Worm (Caenorhabditis elegans) whole organism, L1 larva: ENCODE measurements around the gene C17E7.13.

Experiments
- F16B12.6 ChIP-seq: fragments of 150-350 bp; optimal IDR thresholded peaks from 2 replicates; lab custom pipeline; 2014; ENCODE audit warnings: missing biosample characterization, missing genetic modification characterization
- Y116A8C.19 ChIP-seq: sonication (generic microtip); optimal IDR thresholded peaks from 2 replicates; lab custom pipeline; 2016; ENCODE audit warnings: missing compliant biosample characterization, missing genetic modification characterization, borderline replicate concordance
- alr-1 ChIP-seq: fragments of 200-800 bp; sonication (Bioruptor generic); optimal IDR thresholded peaks from 2 replicates; lab custom pipeline; 2018; ENCODE audit warnings: borderline replicate concordance, mild to moderate bottlenecking, missing genetic modification characterization, missing compliant biosample characterization
- aly-2 ChIP-seq: fragments of 150-350 bp; optimal IDR thresholded peaks from 2 replicates; lab custom pipeline; 2014; ENCODE audit warnings: missing biosample characterization, missing genetic modification characterization
- blmp-1 ChIP-seq: fragments of 150-350 bp; optimal IDR thresholded peaks from 2 replicates; lab custom pipeline; 2014; ENCODE audit warnings: missing biosample characterization, missing genetic modification characterization
- ceh-8 ChIP-seq: fragments of 200-800 bp; sonication (Bioruptor generic); optimal IDR thresholded peaks from 2 replicates; lab custom pipeline; 2018; ENCODE audit warnings: mild to moderate bottlenecking, missing genetic modification characterization, moderate library complexity, missing compliant biosample characterization
- ceh-82 ChIP-seq, 3 experiments: fragments of 150-350 bp in 1 of 3; sonication (generic microtip) in 2 of 3; optimal IDR thresholded peaks; 2 replicates each; lab custom pipeline; 2014 to 2017; ENCODE audit warnings: missing biosample characterization in 3 of 3, missing genetic modification characterization in 3 of 3
- dpl-1 ChIP-seq, 3 experiments: fragments of 150-350 bp in 2 of 3; sonication (generic microtip) in 1 of 3; optimal IDR thresholded peaks; 2 replicates each; lab custom pipeline; 2014 to 2017; ENCODE audit warnings: missing biosample characterization in 3 of 3, missing genetic modification characterization in 3 of 3, missing genetic modification reagents in 3 of 3
- efl-1 ChIP-seq, 4 experiments: fragments of 150-350 bp; optimal IDR thresholded peaks in 3 of 4; peaks in 1 of 4; 1 replicate in 1 of 4; 2 replicates in 3 of 4; lab custom pipeline; 2014; ENCODE audit warnings: missing biosample characterization in 2 of 4, missing genetic modification characterization in 2 of 4, missing genetic modification reagents in 2 of 4
- elt-2 ChIP-seq: sonication (generic microtip); optimal IDR thresholded peaks from 2 replicates; lab custom pipeline; 2016; ENCODE audit warnings: missing genetic modification characterization, mild to moderate bottlenecking, inconsistent platforms, missing compliant biosample characterization, missing genetic modification reagents
- elt-3 ChIP-seq, 6 experiments: fragments of 150-350 bp in 1 of 6; sonication (generic microtip); optimal IDR thresholded peaks; 2 replicates each; lab custom pipeline; 2017 to 2018; ENCODE audit warnings: missing biosample characterization in 6 of 6, missing genetic modification characterization in 6 of 6, inconsistent platforms in 1 of 6
- fkh-8 ChIP-seq: sonication (generic microtip); optimal IDR thresholded peaks from 2 replicates; lab custom pipeline; 2016; ENCODE audit warnings: mild to moderate bottlenecking, missing genetic modification characterization, missing compliant biosample characterization
- fos-1 ChIP-seq: fragments of 150-350 bp; optimal IDR thresholded peaks from 2 replicates; lab custom pipeline; 2014; ENCODE audit warnings: missing biosample characterization, missing genetic modification characterization
- hlh-17 ChIP-seq: fragments of 200-800 bp; sonication (Bioruptor generic); optimal IDR thresholded peaks from 2 replicates; lab custom pipeline; 2018; ENCODE audit warnings: missing genetic modification characterization, mild to moderate bottlenecking, missing compliant biosample characterization, moderate library complexity, borderline replicate concordance
- hpl-2 ChIP-seq: fragments of 150-350 bp; optimal IDR thresholded peaks from 2 replicates; lab custom pipeline; 2014; ENCODE audit warnings: missing biosample characterization, missing genetic modification reagents, missing genetic modification characterization
- irx-1 ChIP-seq: sonication (generic microtip); optimal IDR thresholded peaks from 2 replicates; lab custom pipeline; 2016; ENCODE audit warnings: missing genetic modification characterization, missing compliant biosample characterization
- jun-1 ChIP-seq: fragments of 150-350 bp; optimal IDR thresholded peaks from 2 replicates; lab custom pipeline; 2014; ENCODE audit warnings: missing biosample characterization, missing genetic modification reagents, missing genetic modification characterization
- lin-15B ChIP-seq: fragments of 150-350 bp; sonication (generic microtip); optimal IDR thresholded peaks from 3 replicates; lab custom pipeline; 2014; ENCODE audit warnings: missing biosample characterization, missing genetic modification characterization
- lin-35 ChIP-seq, 2 experiments: fragments of 150-350 bp; optimal IDR thresholded peaks; 2 replicates each; lab custom pipeline; 2014; ENCODE audit warnings: missing biosample characterization in 2 of 2, missing genetic modification characterization in 2 of 2, missing genetic modification reagents in 2 of 2
- mab-9 ChIP-seq: fragments of 200-800 bp; sonication (Bioruptor generic); IDR thresholded peaks from 2 replicates; pipeline ENCODE4 v1.3.6; 2022; ENCODE audit warnings: missing genetic modification reagents, missing genetic modification characterization, missing compliant biosample characterization
- mef-2 ChIP-seq: fragments of 150-350 bp; optimal IDR thresholded peaks from 2 replicates; lab custom pipeline; 2014; ENCODE audit warnings: missing biosample characterization, missing genetic modification characterization
- mep-1 ChIP-seq: fragments of 150-350 bp; optimal IDR thresholded peaks from 2 replicates; lab custom pipeline; 2014; ENCODE audit warnings: missing biosample characterization, missing genetic modification characterization
- nhr-12 ChIP-seq: sonication (generic microtip); optimal IDR thresholded peaks from 2 replicates; lab custom pipeline; 2017; ENCODE audit warnings: missing biosample characterization, missing genetic modification characterization
- nhr-19 ChIP-seq: fragments of 200-800 bp; sonication (Bioruptor generic); conservative IDR thresholded peaks from 2 replicates; pipeline ENCODE4 v1.3.6; 2022; ENCODE audit warnings: missing genetic modification characterization, missing compliant biosample characterization
- nhr-20 ChIP-seq: sonication (generic microtip); optimal IDR thresholded peaks from 2 replicates; lab custom pipeline; 2016; ENCODE audit warnings: mild to moderate bottlenecking, missing genetic modification characterization, missing compliant biosample characterization
- nhr-47 ChIP-seq: sonication (generic microtip); optimal IDR thresholded peaks from 2 replicates; lab custom pipeline; 2016; ENCODE audit warnings: mild to moderate bottlenecking, missing genetic modification characterization, moderate library complexity, missing compliant biosample characterization
- nhr-85 ChIP-seq: sonication (generic microtip); peaks from one replicate; lab custom pipeline; 2016; ENCODE audit warnings: missing genetic modification characterization, inconsistent platforms, missing compliant biosample characterization
- nhr-90 ChIP-seq: sonication (generic microtip); optimal IDR thresholded peaks from 2 replicates; lab custom pipeline; 2016; ENCODE audit warnings: mild to moderate bottlenecking, missing genetic modification characterization, missing compliant biosample characterization; ENCODE audit not compliant: poor library complexity
- pag-3 ChIP-seq: sonication (generic microtip); optimal IDR thresholded peaks from 2 replicates; lab custom pipeline; 2017; ENCODE audit warnings: missing genetic modification characterization, mild to moderate bottlenecking, missing compliant biosample characterization, antibody characterized with exemption, borderline replicate concordance; ENCODE audit not compliant: insufficient read depth
- pax-3 ChIP-seq: fragments of 200-800 bp; sonication (Bioruptor generic); optimal IDR thresholded peaks from 2 replicates; lab custom pipeline; 2018; ENCODE audit warnings: mild to moderate bottlenecking, missing genetic modification characterization, moderate library complexity, missing compliant biosample characterization
- pqm-1 ChIP-seq: sonication (generic microtip); optimal IDR thresholded peaks from 3 replicates; lab custom pipeline; 2017; ENCODE audit warnings: missing biosample characterization, missing genetic modification characterization
- rnt-1 ChIP-seq: sonication (generic microtip); optimal IDR thresholded peaks from 2 replicates; lab custom pipeline; 2016; ENCODE audit warnings: mild to moderate bottlenecking, missing genetic modification characterization, moderate library complexity, missing compliant biosample characterization
- skn-1 ChIP-seq: fragments of 150-350 bp; optimal IDR thresholded peaks from 2 replicates; lab custom pipeline; 2014; ENCODE audit warnings: missing biosample characterization, missing genetic modification characterization
- snu-23 ChIP-seq: sonication (generic microtip); optimal IDR thresholded peaks from 2 replicates; lab custom pipeline; 2016; ENCODE audit warnings: missing genetic modification characterization, missing compliant biosample characterization
- sup-37 ChIP-seq: fragments of 200-800 bp; sonication (Bioruptor generic); optimal IDR thresholded peaks from 2 replicates; lab custom pipeline; 2018; ENCODE audit warnings: mild to moderate bottlenecking, missing genetic modification characterization, missing compliant biosample characterization
- swsn-7 ChIP-seq: sonication (generic microtip); optimal IDR thresholded peaks from 2 replicates; lab custom pipeline; 2016; ENCODE audit warnings: missing genetic modification characterization, missing compliant biosample characterization
- tbx-2 ChIP-seq: sonication (generic microtip); optimal IDR thresholded peaks from 2 replicates; lab custom pipeline; 2016; ENCODE audit warnings: missing genetic modification characterization, missing compliant biosample characterization
- tlp-1 ChIP-seq: fragments of 150-350 bp; optimal IDR thresholded peaks from 2 replicates; lab custom pipeline; 2014; ENCODE audit warnings: missing biosample characterization, missing genetic modification characterization
- unc-130 ChIP-seq: fragments of 150-350 bp; optimal IDR thresholded peaks from 2 replicates; lab custom pipeline; 2017; ENCODE audit warnings: missing biosample characterization, missing genetic modification characterization, inconsistent platforms
- unc-62 ChIP-seq: fragments of 150-350 bp; optimal IDR thresholded peaks from 2 replicates; lab custom pipeline; 2014; ENCODE audit warnings: missing biosample characterization, missing genetic modification reagents, missing genetic modification characterization
- unc-86 ChIP-seq: sonication (generic microtip); optimal IDR thresholded peaks from 2 replicates; lab custom pipeline; 2016; ENCODE audit warnings: missing genetic modification characterization, missing compliant biosample characterization
- unc-98 ChIP-seq: fragments of 200-800 bp; sonication (Bioruptor generic); IDR thresholded peaks from 2 replicates; pipeline ENCODE4 v1.3.6; 2022; ENCODE audit warnings: missing genetic modification characterization, missing compliant biosample characterization
- vab-15 ChIP-seq: sonication (generic microtip); optimal IDR thresholded peaks from 2 replicates; lab custom pipeline; 2017; ENCODE audit warnings: missing genotype, mild to moderate bottlenecking, missing genetic modification characterization, missing compliant biosample characterization
- zag-1 ChIP-seq: fragments of 150-350 bp; optimal IDR thresholded peaks from 2 replicates; lab custom pipeline; 2014; ENCODE audit warnings: missing biosample characterization, missing genetic modification characterization
- ztf-4 ChIP-seq: fragments of 150-350 bp; optimal IDR thresholded peaks from 2 replicates; lab custom pipeline; 2014; ENCODE audit warnings: missing biosample characterization, missing genetic modification characterization

The C17E7.13 gene

DNA sequence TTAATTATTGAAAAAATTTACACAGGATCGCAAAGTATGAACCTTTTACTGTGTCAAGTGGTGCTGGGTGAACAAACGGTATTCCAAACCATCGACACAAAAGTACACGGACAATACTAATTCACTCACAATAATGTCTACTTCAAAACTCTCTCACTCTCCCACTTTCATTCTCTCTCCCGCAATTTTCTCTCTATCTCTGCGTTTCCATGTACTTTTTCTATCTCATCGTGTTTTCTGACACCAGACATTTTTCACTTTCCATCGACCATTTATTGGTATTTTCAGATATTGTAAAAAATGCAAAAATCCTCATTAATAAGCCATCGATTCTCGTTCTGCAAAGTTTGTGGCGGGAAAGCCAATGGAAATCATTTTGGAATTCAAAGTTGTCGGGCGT, 16.8 kb upstream of the C17E7.13 start, which contains the start of gene nhr-156:
TSS of gene nhr-156 (plus strand) at position 266 of the 400 bp plus-strand sequence.
- TF ChIP-seq hlh-17 (GFP tag; lab: Kevin White, UChicago) (no peak), vab-15 (no peak), lin-35 (GFP tag; optimal IDR thresholded peaks at IDR 0.05; lab: Kevin White, UChicago) (peak in 1 of 2 experiments; percentile 13), hpl-2 (GFP tag; lab: Kevin White, UChicago) (no peak), blmp-1 (peak; percentile 78), unc-62 (GFP tag; lab: Kevin White, UChicago) (no peak), mep-1 (tag; lab: Kevin White, UChicago) (no peak), pag-3 (tag; lab: Kevin White, UChicago) (no peak), dpl-1 (GFP tag; optimal IDR thresholded peaks at IDR 0.05; lab: Kevin White, UChicago) (peak in 1 of 3 experiments; percentile 9), tbx-2 (tag; lab: Kevin White, UChicago) (no peak), fkh-8 (no peak), jun-1 (tag; lab: Kevin White, UChicago) (no peak), tlp-1 (tag; lab: Kevin White, UChicago) (no peak), zag-1 (tag; lab: Kevin White, UChicago) (no peak), elt-2 (no peak), nhr-85 (tag; lab: Kevin White, UChicago) (peak; percentile 64), nhr-90 (tag; lab: Kevin White, UChicago) (no peak), nhr-47 (tag; lab: Kevin White, UChicago) (no peak), mef-2 (tag; lab: Kevin White, UChicago) (no peak), fos-1 (tag; lab: Kevin White, UChicago) (no peak), sup-37 (GFP tag; lab: Kevin White, UChicago) (no peak), lin-15B (tag; lab: Kevin White, UChicago) (no peak), unc-130 (tag; lab: Kevin White, UChicago) (no peak), nhr-12 (tag; lab: Kevin White, UChicago) (no peak), efl-1 (optimal IDR thresholded peaks at IDR 0.05; lab: Kevin White, UChicago) (peak in 1 of 2 experiments; percentile 22), efl-1 (GFP tag; optimal IDR thresholded peaks at IDR 0.05 in 1 of 2; lab: Kevin White, UChicago) (peak in 1 of 2 experiments; percentile 8), swsn-7 (no peak), rnt-1 (tag; lab: Kevin White, UChicago) (peak; percentile 11), ceh-82 (tag; optimal IDR thresholded peaks at IDR 0.05; lab: Kevin White, UChicago) (no peak), mab-9 (GFP tag; lab: Robert Waterston, UW) (no peak)

DNA sequence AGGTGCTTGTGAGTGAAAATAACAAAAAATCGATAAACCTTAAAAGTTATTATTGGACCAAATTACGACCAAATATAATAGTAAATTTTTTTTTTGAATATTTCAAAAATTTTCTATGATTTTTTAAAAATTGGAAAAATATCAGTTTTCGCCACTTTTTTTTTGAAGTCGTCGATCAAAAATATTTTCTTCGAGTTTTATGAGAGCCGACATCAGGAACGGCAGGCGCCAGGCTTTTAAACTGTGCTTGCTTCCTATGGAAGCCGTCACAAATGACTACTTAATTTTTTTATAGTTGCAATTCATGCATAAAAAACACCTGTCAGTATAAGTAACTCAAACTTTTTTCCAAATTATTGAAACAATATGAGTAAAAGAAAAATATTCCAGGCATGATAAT, 14.3 kb upstream of the C17E7.13 start:
- TF ChIP-seq efl-1 (optimal IDR thresholded peaks at IDR 0.05; lab: Kevin White, UChicago): no peak
- peak in 1 of 2 experiments; percentile 33 for TF ChIP-seq efl-1 (GFP tag; optimal IDR thresholded peaks at IDR 0.05 in 1 of 2; lab: Kevin White, UChicago)
- TF ChIP-seq ztf-4: no peak
- TF ChIP-seq elt-3 (tag; optimal IDR thresholded peaks at IDR 0.05; lab: Kevin White, UChicago): no peak
- no peak for TF ChIP-seq nhr-19
- no peak for TF ChIP-seq nhr-90 (tag; lab: Kevin White, UChicago)
- TF ChIP-seq sup-37 (GFP tag; lab: Kevin White, UChicago): no peak
- no peak for TF ChIP-seq pax-3 (tag; lab: Kevin White, UChicago)
- no peak for TF ChIP-seq skn-1 (tag; lab: Kevin White, UChicago)
- no peak for TF ChIP-seq pqm-1 (tag; lab: Kevin White, UChicago)

DNA sequence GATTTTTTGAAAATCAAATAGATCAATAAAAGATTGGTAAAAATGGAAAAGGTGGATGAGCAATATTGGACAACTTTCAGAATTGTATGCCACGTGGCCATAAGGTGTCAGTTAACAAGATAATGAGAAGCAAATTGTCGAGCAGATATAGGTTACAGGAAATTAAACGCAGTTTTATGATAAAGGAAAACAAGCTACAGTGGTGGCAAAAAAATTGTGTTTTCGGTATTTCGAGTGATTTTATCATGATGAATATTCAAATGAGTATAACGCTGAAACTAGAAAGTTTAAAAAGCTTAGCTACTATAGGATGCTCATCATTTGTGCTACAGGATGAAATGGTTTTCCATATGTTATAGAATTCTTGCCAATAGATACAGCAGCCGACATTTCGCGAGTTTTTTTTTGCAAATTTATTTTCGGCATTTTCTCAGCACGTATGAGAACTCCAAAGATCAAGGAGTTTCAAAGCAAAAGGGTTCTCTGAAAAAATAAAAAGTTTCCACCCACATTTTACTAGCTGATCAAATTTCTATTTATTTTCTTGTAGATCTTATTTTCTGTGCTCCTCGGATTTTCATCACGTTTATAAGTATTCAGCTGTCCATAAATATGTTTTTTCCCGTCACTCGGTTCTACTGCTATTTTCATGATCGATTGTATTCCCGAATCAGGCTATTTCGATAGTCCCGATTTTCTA, 13.5 kb upstream of the C17E7.13 start, which contains the start of the genes str-229 and srh-190:
TSS of gene str-229 (minus strand) at position 101 of the 700 bp plus-strand sequence.
TSS of gene srh-190 (plus strand) at position 650 of the 700 bp plus-strand sequence.
- TF ChIP-seq unc-86: no peak
- TF ChIP-seq unc-130 (tag; lab: Kevin White, UChicago): no peak
- TF ChIP-seq unc-98 (GFP tag; lab: Robert Waterston, UW): no peak
- no peak for TF ChIP-seq alr-1 (tag; lab: Kevin White, UChicago)
- no peak for TF ChIP-seq jun-1 (tag; lab: Kevin White, UChicago)
- no peak for TF ChIP-seq aly-2
- no peak for TF ChIP-seq F16B12.6 (tag; lab: Kevin White, UChicago)
- TF ChIP-seq ceh-8 (GFP tag; lab: Kevin White, UChicago): no peak
- TF ChIP-seq nhr-47 (tag; lab: Kevin White, UChicago): no peak
- no peak for TF ChIP-seq sup-37 (GFP tag; lab: Kevin White, UChicago)
- no peak for TF ChIP-seq snu-23 (GFP tag; lab: Kevin White, UChicago)
- TF ChIP-seq mef-2 (tag; lab: Kevin White, UChicago): no peak
- no peak for TF ChIP-seq nhr-20 (tag; lab: Kevin White, UChicago)
- TF ChIP-seq irx-1 (tag; lab: Kevin White, UChicago): no peak
- no peak for TF ChIP-seq dpl-1 (GFP tag; optimal IDR thresholded peaks at IDR 0.05; lab: Kevin White, UChicago)
- no peak for TF ChIP-seq lin-35 (GFP tag; optimal IDR thresholded peaks at IDR 0.05; lab: Kevin White, UChicago)
- TF ChIP-seq lin-15B (tag; lab: Kevin White, UChicago): no peak
- TF ChIP-seq tlp-1 (tag; lab: Kevin White, UChicago): no peak
- no peak for TF ChIP-seq Y116A8C.19
